Worm (Caenorhabditis elegans) whole organism, midembryonic: ENCODE results near the gene K07C5.13.

ENCODE experiments used
- T22C8.4 ChIP-seq: fragments of 200-800 bp; sonication (Bioruptor generic); IDR thresholded peaks from 2 replicates; pipeline ENCODE4 v1.3.6; 2022; ENCODE audit warnings: missing genetic modification characterization, missing compliant biosample characterization
- cog-1 ChIP-seq: sonication (generic microtip); optimal IDR thresholded peaks from 2 replicates; lab custom pipeline; 2016; ENCODE audit warnings: missing genetic modification characterization, missing compliant biosample characterization
- flt-1 ChIP-seq: fragments of 200-800 bp; sonication (Bioruptor generic); IDR thresholded peaks from 2 replicates; pipeline ENCODE4 v1.3.6; 2022; ENCODE audit warnings: missing genetic modification characterization, missing compliant biosample characterization
- klf-2 ChIP-seq: fragments of 200-800 bp; sonication (Bioruptor generic); conservative IDR thresholded peaks from 2 replicates; pipeline ENCODE4 v1.3.6; 2022; ENCODE audit warnings: missing genetic modification reagents, missing genetic modification characterization, missing compliant biosample characterization
- med-1 ChIP-seq: sonication (generic microtip); optimal IDR thresholded peaks from 2 replicates; lab custom pipeline; 2017; ENCODE audit warnings: missing genetic modification characterization, mild to moderate bottlenecking, missing compliant biosample characterization, antibody characterized with exemption, missing genetic modification reagents; ENCODE audit not compliant: insufficient read depth
- ref-1 ChIP-seq: fragments of 200-800 bp; sonication (Bioruptor generic); conservative IDR thresholded peaks from 2 replicates; pipeline ENCODE4 v1.3.6; 2022; ENCODE audit warnings: missing genetic modification reagents, missing genetic modification characterization, missing compliant biosample characterization
- tab-1 ChIP-seq: fragments of 200-800 bp; sonication (Bioruptor generic); IDR thresholded peaks from 2 replicates; pipeline ENCODE4 v1.3.6; 2022; ENCODE audit warnings: missing genetic modification characterization, missing compliant biosample characterization
- ztf-23 ChIP-seq: fragments of 200-800 bp; sonication (Bioruptor generic); IDR thresholded peaks from 2 replicates; pipeline ENCODE4 v1.3.6; 2022; ENCODE audit warnings: missing genetic modification reagents, missing genetic modification characterization, missing compliant biosample characterization
- ztf-29 ChIP-seq: fragments of 200-800 bp; sonication (Bioruptor generic); IDR thresholded peaks from 2 replicates; pipeline ENCODE4 v1.3.6; 2022; ENCODE audit warnings: missing genetic modification reagents, missing genetic modification characterization, missing compliant biosample characterization

The K07C5.13 gene

DNA sequence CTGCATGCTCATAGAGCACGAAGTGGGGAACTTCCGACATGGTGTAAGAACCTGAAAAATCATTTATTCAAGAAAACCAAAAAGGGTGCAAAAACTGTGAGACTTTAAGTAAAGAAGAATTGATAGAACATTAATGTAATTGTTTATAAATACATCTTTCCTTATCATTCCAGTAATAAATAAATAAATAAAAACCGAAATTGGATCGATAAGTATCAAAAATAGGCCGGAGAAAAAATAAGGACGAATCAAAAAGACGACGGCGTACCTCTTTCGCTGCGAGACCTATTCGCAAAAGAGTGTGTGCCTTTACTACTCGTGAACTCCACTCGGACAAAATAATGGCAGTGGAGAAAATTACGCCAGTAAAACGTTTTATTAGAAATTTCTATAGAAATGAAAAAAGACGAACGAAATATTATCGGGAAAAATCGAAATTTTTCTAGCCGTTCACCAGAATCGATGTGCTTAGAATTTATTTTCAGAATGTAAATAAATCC lies 11.1 kb downstream of the K07C5.13 start, which contains the start of gene nol-56:
Gene nol-56, minus strand, starts transcription at position 51 of the 500 bp plus-strand sequence.
- TF ChIP-seq T22C8.4: no peak
- no peak for TF ChIP-seq ztf-23 (GFP tag; lab: Robert Waterston, UW)

DNA sequence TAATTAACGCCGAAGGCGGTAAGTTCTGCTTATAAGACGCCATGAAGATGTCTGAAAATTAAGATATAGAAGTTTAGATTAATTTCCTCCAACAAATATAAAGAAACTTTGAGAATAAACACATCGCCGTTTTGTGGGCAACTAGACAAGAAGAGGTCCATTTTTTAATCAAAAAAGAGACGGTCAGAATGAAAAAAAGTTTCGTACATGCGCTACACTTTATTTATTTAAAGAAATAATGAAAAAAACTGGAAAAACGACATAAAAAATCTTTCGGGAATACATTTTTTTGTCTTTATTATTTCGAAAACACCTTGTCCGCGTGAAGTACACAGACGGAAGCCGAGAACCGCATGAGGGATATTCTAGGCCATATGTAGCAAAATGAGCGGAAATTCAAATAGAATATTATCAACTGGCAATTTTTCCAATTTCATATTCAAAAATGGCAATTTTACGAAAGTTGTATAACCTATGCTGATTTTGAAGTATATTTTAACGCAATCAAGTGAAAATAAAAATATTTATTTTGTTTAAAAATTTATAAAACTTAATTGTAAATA lies 14.0 kb downstream of the K07C5.13 start, which contains the start of gene sluh-7:
Gene sluh-7, minus strand, starts transcription at position 51 of the 563 bp plus-strand sequence.
- TF ChIP-seq ref-1 (GFP tag; lab: Robert Waterston, UW) (no peak), T22C8.4 (no peak; the same call in 1 of the 2 replicates), klf-2 (0 out of 2 replicates have a peak, but pooled peaks have one; percentile 31), ztf-29 (GFP tag; lab: Robert Waterston, UW) (peak; percentile 70; the same call in 1 of the 2 replicates), tab-1 (no peak), flt-1 (GFP tag; lab: Robert Waterston, UW) (peak; percentile 79), cog-1 (tag; lab: Kevin White, UChicago) (peak; percentile 46), med-1 (no peak), ztf-23 (GFP tag; lab: Robert Waterston, UW) (peak; percentile 75)

DNA sequence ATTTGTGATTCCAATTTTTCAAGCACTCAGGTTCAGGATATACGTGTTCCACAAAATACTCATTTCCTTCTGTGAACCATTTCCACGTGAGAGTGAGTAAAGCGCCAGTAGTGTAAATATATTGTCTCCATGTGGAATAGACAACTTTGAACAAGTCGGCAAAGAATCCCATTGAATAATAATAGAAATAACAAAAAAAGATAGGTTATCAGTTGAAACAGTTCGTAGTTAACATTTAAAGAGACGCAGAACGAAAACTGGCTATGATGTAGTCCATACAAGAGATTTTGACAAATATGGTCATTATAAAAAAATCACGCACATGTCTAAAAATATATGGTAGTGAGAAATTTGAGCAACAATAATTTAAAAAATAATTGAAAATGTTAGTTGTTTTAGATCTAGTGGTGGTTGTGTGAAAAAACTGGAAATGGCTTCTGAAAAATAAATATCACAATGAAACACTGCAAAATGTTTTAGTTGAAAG lies 15.7 kb downstream of the K07C5.13 start, which contains the start of gene ceeh-2:
Gene ceeh-2, minus strand, starts transcription at position 437 of the 487 bp plus-strand sequence.
- TF ChIP-seq T22C8.4 (no peak), klf-2 (no peak), ref-1 (GFP tag; lab: Robert Waterston, UW) (no peak), tab-1 (no peak), med-1 (no peak), flt-1 (GFP tag; lab: Robert Waterston, UW) (no peak), cog-1 (tag; lab: Kevin White, UChicago) (no peak), ztf-23 (GFP tag; lab: Robert Waterston, UW) (no peak), ztf-29 (GFP tag; lab: Robert Waterston, UW) (no peak)

DNA sequence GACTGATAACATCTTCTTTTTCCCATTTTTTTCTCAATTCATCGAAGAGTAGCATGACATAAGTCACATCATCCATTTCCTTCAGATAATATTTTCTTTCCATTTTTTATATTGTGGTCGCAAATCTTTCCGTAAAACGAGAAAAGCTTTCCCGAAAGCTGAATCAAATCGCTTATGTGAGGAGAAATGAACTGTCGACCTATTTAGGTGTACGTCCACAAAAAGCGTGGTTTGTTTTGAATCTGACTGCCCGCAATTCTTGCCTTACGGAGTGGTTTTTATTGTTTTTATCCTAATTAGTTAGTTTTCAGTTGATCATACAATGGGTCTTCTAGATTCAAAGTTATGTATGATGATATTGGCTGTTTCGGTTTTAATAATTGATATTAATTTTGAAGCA lies 16.4 kb downstream of the K07C5.13 start, which contains the start of gene ttll-15:
Gene ttll-15, plus strand, starts transcription at position 301 of the 400 bp plus-strand sequence.
- TF ChIP-seq tab-1: no peak
- TF ChIP-seq ztf-23 (GFP tag; lab: Robert Waterston, UW): no peak
- TF ChIP-seq ref-1 (GFP tag; lab: Robert Waterston, UW): no peak
- no peak for TF ChIP-seq T22C8.4
- TF ChIP-seq med-1: no peak
- TF ChIP-seq klf-2: no peak
- TF ChIP-seq cog-1 (tag; lab: Kevin White, UChicago): no peak
- TF ChIP-seq flt-1 (GFP tag; lab: Robert Waterston, UW): no peak
- no peak for TF ChIP-seq ztf-29 (GFP tag; lab: Robert Waterston, UW)

DNA sequence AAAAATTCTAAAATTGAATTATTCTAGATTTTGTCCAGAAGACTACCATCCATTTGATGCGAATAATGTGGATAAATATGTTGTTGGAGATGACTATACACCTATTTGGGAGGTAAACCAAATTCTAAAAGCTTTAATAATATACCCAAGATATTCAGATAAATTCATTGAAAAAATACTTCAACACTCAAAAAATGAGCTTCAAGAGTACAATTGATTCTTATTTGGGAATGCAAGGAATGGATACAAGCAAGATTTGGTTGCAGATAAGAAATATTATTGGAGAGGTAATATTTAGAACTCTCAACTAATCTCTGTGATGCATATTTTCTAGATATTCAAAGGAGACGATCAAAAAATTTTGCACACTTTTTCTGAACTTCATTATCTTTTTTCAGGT lies 18.3 kb downstream of the K07C5.13 start:
- no peak for TF ChIP-seq ref-1 (GFP tag; lab: Robert Waterston, UW)
- TF ChIP-seq tab-1: no peak
- TF ChIP-seq klf-2: no peak
- TF ChIP-seq T22C8.4: no peak
- no peak for TF ChIP-seq ztf-29 (GFP tag; lab: Robert Waterston, UW)
- no peak for TF ChIP-seq cog-1 (tag; lab: Kevin White, UChicago)
- no peak for TF ChIP-seq ztf-23 (GFP tag; lab: Robert Waterston, UW)
- no peak for TF ChIP-seq med-1
- no peak for TF ChIP-seq flt-1 (GFP tag; lab: Robert Waterston, UW)

DNA sequence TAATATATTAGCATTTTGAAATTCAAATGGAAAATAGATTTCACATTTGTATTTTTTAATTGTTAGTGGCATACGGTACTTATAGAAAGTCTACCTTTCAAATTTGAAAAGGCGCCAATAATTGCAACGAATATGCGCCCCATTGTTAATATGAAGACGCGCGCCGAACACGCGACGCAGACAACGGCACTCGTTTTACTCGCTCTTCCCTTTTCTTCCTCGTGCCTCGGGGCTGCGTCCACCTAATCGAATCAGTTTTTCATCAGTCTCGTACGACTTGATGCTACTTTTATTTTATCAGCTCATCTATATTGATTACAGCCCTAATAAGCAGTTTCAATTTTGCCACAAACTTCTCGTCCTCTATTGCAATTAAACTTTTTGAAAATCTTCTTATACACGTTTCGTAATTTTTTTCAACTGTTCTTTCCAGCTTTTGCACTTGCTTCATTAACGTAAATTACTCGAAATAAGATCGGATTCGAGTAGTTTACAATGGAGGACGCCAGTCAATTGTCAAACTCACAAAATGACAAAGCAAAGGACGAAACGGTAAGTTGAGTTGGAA lies 20.1 kb downstream of the K07C5.13 start, which contains the start of gene cash-1:
Gene cash-1, plus strand, starts transcription at position 432 of the 568 bp plus-strand sequence.
- no peak for TF ChIP-seq ref-1 (GFP tag; lab: Robert Waterston, UW)
- TF ChIP-seq ztf-23 (GFP tag; lab: Robert Waterston, UW): 0 out of 2 replicates have a peak, but pooled peaks have one; percentile 18

DNA sequence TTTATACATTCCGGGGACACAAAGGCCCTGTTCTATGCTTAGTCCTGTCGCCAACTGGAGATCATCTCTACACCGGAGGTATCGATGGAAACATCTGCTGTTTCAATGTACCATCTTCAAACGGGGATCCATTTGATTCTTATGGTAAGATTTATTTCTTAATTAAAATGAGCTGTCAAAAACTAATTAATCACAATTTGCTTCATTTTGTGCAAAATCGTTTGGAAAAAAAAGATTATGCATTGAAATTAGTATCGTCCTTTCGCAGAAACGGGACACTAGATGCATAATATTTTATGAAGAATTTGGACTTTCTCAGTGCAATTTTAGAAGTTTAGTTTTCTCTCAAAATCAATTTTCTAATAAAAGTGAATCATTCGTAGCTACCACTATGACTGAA lies 22.0 kb downstream of the K07C5.13 start:
- TF ChIP-seq T22C8.4 (no peak), ref-1 (GFP tag; lab: Robert Waterston, UW) (no peak), tab-1 (no peak), klf-2 (no peak), cog-1 (tag; lab: Kevin White, UChicago) (no peak), flt-1 (GFP tag; lab: Robert Waterston, UW) (no peak), ztf-29 (GFP tag; lab: Robert Waterston, UW) (no peak), med-1 (no peak), ztf-23 (GFP tag; lab: Robert Waterston, UW) (no peak)

DNA sequence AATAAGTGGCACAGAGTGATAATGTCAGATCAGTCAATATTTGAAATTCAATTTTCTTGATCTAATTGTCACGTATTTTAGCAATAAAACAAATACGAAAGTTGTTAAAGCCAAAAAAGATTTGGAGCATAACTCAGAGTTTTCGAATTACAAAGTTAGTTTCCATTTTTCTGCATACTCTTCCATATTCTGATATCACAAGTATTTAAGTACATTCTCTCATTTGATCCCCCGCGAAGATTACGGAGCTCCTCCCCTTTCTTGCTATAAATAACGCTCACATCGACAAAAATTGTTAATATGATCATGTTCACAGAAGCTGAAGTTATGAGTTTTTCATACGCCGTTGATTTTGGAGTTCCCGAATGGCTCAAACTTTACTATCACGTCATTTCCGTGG lies 26.4 kb downstream of the K07C5.13 start, which contains the start of gene sri-20:
Gene sri-20, plus strand, starts transcription at position 301 of the 400 bp plus-strand sequence.
- no peak for TF ChIP-seq ztf-23 (GFP tag; lab: Robert Waterston, UW)
- TF ChIP-seq ref-1 (GFP tag; lab: Robert Waterston, UW): no peak
- no peak for TF ChIP-seq ztf-29 (GFP tag; lab: Robert Waterston, UW)
- no peak for TF ChIP-seq tab-1
- no peak for TF ChIP-seq cog-1 (tag; lab: Kevin White, UChicago)
- no peak for TF ChIP-seq klf-2
- TF ChIP-seq T22C8.4: no peak
- TF ChIP-seq flt-1 (GFP tag; lab: Robert Waterston, UW): no peak
- no peak for TF ChIP-seq med-1

DNA sequence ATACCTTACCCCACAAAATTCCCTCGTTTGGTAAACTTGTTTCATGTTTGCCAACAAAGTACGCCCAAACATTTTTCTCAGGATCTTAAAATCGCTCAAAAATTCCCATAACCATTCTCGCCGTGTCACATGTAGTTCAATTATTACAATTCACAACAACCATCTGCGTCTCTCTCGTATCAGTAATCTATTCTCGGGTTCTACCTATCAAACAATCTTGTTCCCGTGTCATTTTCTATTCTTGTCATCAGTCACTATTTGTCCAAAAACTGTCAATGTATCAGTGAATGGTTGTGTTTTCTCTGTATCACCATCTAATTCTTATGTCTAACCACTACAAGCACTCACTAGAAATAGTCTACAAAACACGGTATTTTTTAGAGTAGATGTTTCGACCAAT lies 29.3 kb downstream of the K07C5.13 start:
- TF ChIP-seq cog-1 (tag; lab: Kevin White, UChicago): no peak

DNA sequence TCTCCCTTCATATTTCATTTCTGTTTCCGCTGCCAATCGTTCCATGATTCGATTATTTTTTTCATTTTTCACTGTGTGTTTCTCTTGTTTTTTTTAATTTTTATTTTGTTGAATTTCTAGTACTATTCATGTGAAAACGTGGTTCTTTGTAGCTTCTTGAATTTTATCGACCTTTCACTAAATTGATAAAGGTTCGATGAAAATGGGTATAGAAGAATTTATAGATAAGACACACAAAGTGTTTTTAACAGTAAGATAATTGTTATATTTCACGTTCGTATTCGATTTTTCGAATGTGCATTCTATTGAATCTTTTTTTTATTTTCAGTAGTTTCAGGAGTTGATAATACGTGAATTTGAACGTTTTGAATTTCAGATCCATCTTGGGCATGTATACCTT lies 30.1 kb downstream of the K07C5.13 start, which contains the start of gene ugt-49:
Gene ugt-49, plus strand, starts transcription at position 371 of the 400 bp plus-strand sequence.
- TF ChIP-seq tab-1 (no peak), T22C8.4 (no peak), ztf-29 (GFP tag; lab: Robert Waterston, UW) (no peak), ztf-23 (GFP tag; lab: Robert Waterston, UW) (no peak), ref-1 (GFP tag; lab: Robert Waterston, UW) (no peak), klf-2 (no peak), med-1 (no peak), flt-1 (GFP tag; lab: Robert Waterston, UW) (no peak), cog-1 (tag; lab: Kevin White, UChicago) (no peak)
